Worm (Caenorhabditis elegans): ENCODE results near the gene lec-4.

ce11 chrIII:3814421-3814820 is 41.3 kb upstream of the lec-4 start:
- TF ChIP-seq dpl-1 (GFP tag; optimal IDR thresholded peaks at IDR 0.05) (no peak), Y5F2A.4 (GFP tag; optimal IDR thresholded peaks at IDR 0.05) (no peak), nhr-76 (tag; optimal IDR thresholded peaks at IDR 0.05) (no peak), vab-7 (GFP tag; IDR thresholded peaks at IDR 0.05) (no peak), skn-1 (tag; optimal IDR thresholded peaks at IDR 0.05) (no peak), zfp-2 (tag; optimal IDR thresholded peaks at IDR 0.05) (no peak), ZK546.5 (tag; optimal IDR thresholded peaks at IDR 0.05) (no peak), fkh-10 (GFP tag; optimal IDR thresholded peaks at IDR 0.05) (no peak), attf-4 (tag; optimal IDR thresholded peaks at IDR 0.05) (no peak), nhr-11 (tag; optimal IDR thresholded peaks at IDR 0.05) (no peak), tag-97 (GFP tag; IDR thresholded peaks at IDR 0.05) (no peak), mdt-29 (GFP tag; IDR thresholded peaks at IDR 0.05) (no peak)

Measured in whole organism, L4 larva.